Fruit fly (Drosophila melanogaster): ENCODE measurements around the gene CG14731.
A peak's percentile ranks its signal among the peaks of the same experiment; 100 is the strongest.

The CG14731 gene

DNA sequence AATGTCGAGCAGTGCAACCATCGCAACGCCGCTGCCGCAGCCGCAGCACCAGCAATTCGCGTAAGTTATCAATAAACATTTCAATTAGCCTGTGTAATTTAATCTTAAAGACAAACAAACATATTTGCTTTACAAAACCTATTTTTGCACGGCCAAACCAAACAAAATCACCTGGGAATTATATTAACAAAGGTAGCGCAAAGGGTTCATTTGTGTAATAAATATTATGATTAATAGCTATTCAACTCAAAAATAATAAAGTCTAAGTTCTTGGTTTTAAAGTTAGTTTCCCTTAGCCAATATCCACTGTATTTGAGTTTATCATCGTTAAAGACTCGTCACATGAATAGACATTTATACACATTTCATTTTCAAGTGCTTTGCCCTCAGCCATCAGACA, 38.2 kb downstream of the CG14731 start (continued):
- TF ChIP-seq dac (GFP tag; optimal IDR thresholded peaks at IDR 0.05) (no peak), CG3919 (GFP tag; optimal IDR thresholded peaks at IDR 0.05) (peak; percentile 8), Hr4 (GFP tag; optimal IDR thresholded peaks at IDR 0.05) (peak; percentile 64), Sox14 (GFP tag; optimal IDR thresholded peaks at IDR 0.05) (peak; percentile 35), Eip75B (GFP tag; optimal IDR thresholded peaks at IDR 0.05) (no peak), fd85E (GFP tag; optimal IDR thresholded peaks at IDR 0.05) (no peak), fd59A (GFP tag; optimal IDR thresholded peaks at IDR 0.05) (no peak), CG6792 (GFP tag; optimal IDR thresholded peaks at IDR 0.05) (no peak), CG16779 (tag; optimal IDR thresholded peaks at IDR 0.05) (no peak), CG4318 (GFP tag; optimal IDR thresholded peaks at IDR 0.05) (no peak), Eip78C (GFP tag) (peak; percentile 73)

DNA sequence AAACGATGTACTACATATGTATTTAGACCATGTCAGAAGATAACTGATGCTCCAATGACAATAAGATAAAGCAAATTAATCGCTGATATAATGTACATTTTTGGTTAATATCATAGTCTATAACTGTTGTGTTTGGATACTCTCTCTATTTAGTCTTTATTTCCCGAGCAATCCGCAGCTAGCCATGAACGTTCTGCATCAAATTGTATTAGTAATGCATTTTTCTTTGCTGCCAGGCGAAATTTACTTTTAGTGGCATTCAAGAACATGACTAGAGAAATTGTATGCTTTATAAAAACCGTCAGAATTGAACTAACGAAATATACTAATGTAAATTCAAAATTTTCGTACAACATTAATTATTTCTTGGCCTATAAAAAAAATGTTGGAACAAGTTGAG, 40.3 kb downstream of the CG14731 start, which contains the start of gene GC2:
Gene GC2, plus strand, starts transcription at position 301 of the 400 bp plus-strand sequence.
- no peak for TF ChIP-seq CG16779 (tag; optimal IDR thresholded peaks at IDR 0.05)
- TF ChIP-seq Blimp-1 (GFP tag; optimal IDR thresholded peaks at IDR 0.05), result no peak
- TF ChIP-seq spab (GFP tag; optimal IDR thresholded peaks at IDR 0.05), result no peak
- no peak for TF ChIP-seq Smox (GFP tag; optimal IDR thresholded peaks at IDR 0.05)
- no peak for TF ChIP-seq Sox15 (GFP tag; optimal IDR thresholded peaks at IDR 0.05)
- no peak for TF ChIP-seq CG3919 (GFP tag; optimal IDR thresholded peaks at IDR 0.05)
- no peak for TF ChIP-seq CG6792 (GFP tag; optimal IDR thresholded peaks at IDR 0.05)
- no peak for TF ChIP-seq esn (GFP tag; optimal IDR thresholded peaks at IDR 0.05)
- TF ChIP-seq Lpt (GFP tag; optimal IDR thresholded peaks at IDR 0.05), result no peak
- TF ChIP-seq fd59A (GFP tag; optimal IDR thresholded peaks at IDR 0.05), result no peak
- TF ChIP-seq pdm3 (GFP tag; optimal IDR thresholded peaks at IDR 0.05), result no peak

DNA sequence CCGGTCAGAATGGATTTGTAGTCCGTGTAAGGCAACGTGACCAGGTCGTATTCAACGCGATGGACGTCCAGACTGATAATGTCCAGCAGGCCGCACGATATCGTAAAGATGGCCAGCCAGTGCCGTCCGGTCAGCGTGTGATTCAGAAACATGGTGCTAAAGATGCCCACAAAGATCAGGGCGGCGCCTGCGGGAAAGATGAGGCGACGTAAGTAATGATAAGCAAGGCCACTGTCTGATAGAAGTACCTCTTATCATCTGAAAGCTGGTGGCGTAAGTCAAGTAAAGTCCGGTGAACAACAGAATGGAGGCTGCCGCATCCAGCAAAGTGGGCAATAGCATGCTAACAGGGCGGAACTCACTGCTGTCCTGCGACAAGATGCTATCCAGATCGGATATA, 42.8 kb downstream of the CG14731 start:
- TF ChIP-seq CG8119 (GFP tag; IDR thresholded peaks at IDR 0.05), result no peak
- peak; percentile 97 for TF ChIP-seq svp (GFP tag)
- no peak for TF ChIP-seq CG11762 (GFP tag; optimal IDR thresholded peaks at IDR 0.05; ENCODE audit: insufficient read depth)
- TF ChIP-seq CG10669 (GFP tag; optimal IDR thresholded peaks at IDR 0.05), result no peak

DNA sequence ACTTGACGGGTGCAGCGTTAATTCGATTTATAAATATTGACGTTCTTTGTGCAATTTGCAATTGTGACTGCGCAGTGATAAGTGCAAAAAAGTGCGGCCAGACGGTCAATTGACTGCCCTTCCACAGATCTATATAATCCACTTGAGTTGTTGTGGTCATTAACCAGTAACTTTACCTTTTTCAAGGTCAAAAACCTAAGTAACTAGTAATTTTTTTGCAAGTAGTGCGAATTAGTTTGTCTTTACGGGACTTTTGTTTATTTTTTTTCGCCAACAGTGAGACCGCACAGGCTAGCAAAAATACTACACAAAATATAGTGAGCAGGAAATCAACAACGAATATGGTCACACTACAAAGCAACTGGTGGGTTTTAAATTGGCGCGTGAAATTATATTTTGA, 43.6 kb downstream of the CG14731 start, which contains the start of gene Tango9:
Gene Tango9, minus strand, starts transcription at position 280 of the 400 bp plus-strand sequence.
- TF ChIP-seq Hr39 (GFP tag; optimal IDR thresholded peaks at IDR 0.05), result peak; percentile 60
- TF ChIP-seq Met (GFP tag; optimal IDR thresholded peaks at IDR 0.05), result peak; percentile 58
- peak; percentile 47 for TF ChIP-seq Ets96B (tag; optimal IDR thresholded peaks at IDR 0.05)
- TF ChIP-seq Sox14 (GFP tag; optimal IDR thresholded peaks at IDR 0.05), result peak; percentile 80
- TF ChIP-seq CG7368 (GFP tag; optimal IDR thresholded peaks at IDR 0.05), result peak; percentile 38
- TF ChIP-seq net (GFP tag; optimal IDR thresholded peaks at IDR 0.05), result peak; percentile 33
- no peak for TF ChIP-seq eg (GFP tag; IDR thresholded peaks at IDR 0.05)
- TF ChIP-seq esn (GFP tag; optimal IDR thresholded peaks at IDR 0.05), result peak; percentile 59
- TF ChIP-seq topi (GFP tag; optimal IDR thresholded peaks at IDR 0.05), result peak; percentile 55
- peak; percentile 2 for TF ChIP-seq CG11762 (GFP tag; optimal IDR thresholded peaks at IDR 0.05; ENCODE audit: insufficient read depth)
- TF ChIP-seq acj6 (GFP tag; optimal IDR thresholded peaks at IDR 0.05), result peak; percentile 33
- peak; percentile 24 for TF ChIP-seq dsx (GFP tag; optimal IDR thresholded peaks at IDR 0.05; ENCODE audit: poor library complexity, severe bottlenecking)
- TF ChIP-seq fkh (GFP tag; optimal IDR thresholded peaks at IDR 0.05), result peak; percentile 66
- peak; percentile 6 for TF ChIP-seq Hr4 (GFP tag; optimal IDR thresholded peaks at IDR 0.05)
- TF ChIP-seq cyc (GFP tag; optimal IDR thresholded peaks at IDR 0.05), result peak; percentile 63
- peak; percentile 67 for TF ChIP-seq CG3919 (GFP tag; optimal IDR thresholded peaks at IDR 0.05)
- TF ChIP-seq lz (GFP tag; optimal IDR thresholded peaks at IDR 0.05), result peak; percentile 56
- peak; percentile 4 for TF ChIP-seq OdsH (GFP tag; optimal IDR thresholded peaks at IDR 0.05)
- TF ChIP-seq CG6792 (GFP tag; optimal IDR thresholded peaks at IDR 0.05), result peak; percentile 35
- TF ChIP-seq CG31627 (GFP tag; optimal IDR thresholded peaks at IDR 0.05), result peak; percentile 59
- peak; percentile 45 for TF ChIP-seq CG11902 (GFP tag; optimal IDR thresholded peaks at IDR 0.05)
- no peak for TF ChIP-seq CG6854 (GFP tag; optimal IDR thresholded peaks at IDR 0.05)
- no peak for TF ChIP-seq CG9139 (GFP tag; optimal IDR thresholded peaks at IDR 0.05)
- no peak for TF ChIP-seq CG6276 (GFP tag; optimal IDR thresholded peaks at IDR 0.05)
- peak; percentile 21 for TF ChIP-seq CG3032 (tag; optimal IDR thresholded peaks at IDR 0.05)
- TF ChIP-seq Gug (GFP tag; IDR thresholded peaks at IDR 0.05), result no peak
- TF ChIP-seq Eip75B (GFP tag; optimal IDR thresholded peaks at IDR 0.05), result peak; percentile 43
- no peak for TF ChIP-seq fd59A (GFP tag; optimal IDR thresholded peaks at IDR 0.05)
- TF ChIP-seq CG6163 (GFP tag; IDR thresholded peaks at IDR 0.05), result peak; percentile 63; the same call in 2 of the 3 replicates
- peak; percentile 29 for TF ChIP-seq Blimp-1 (GFP tag; optimal IDR thresholded peaks at IDR 0.05)
- peak; percentile 37 for TF ChIP-seq Sox102F (GFP tag; optimal IDR thresholded peaks at IDR 0.05)
- TF ChIP-seq Eip93F (GFP tag; optimal IDR thresholded peaks at IDR 0.05), result no peak
